Fruit fly (Drosophila melanogaster) whole organism, embryonic: ENCODE results near the gene mthl1.

Source experiments
- Ada2b ChIP-seq: fragments of 200-800 bp; sonication (Bioruptor generic); IDR thresholded peaks from 2 replicates; pipeline ENCODE4 v1.3.6; 2022; ENCODE audit warnings: missing biosample characterization, missing genetic modification characterization
- Atf-2 ChIP-seq: fragments of 200-800 bp; sonication (Bioruptor generic); optimal IDR thresholded peaks from 2 replicates; lab custom pipeline; 2016; ENCODE audit warnings: missing biosample characterization, missing genetic modification characterization
- Bdp1 ChIP-seq: fragments of 200-800 bp; sonication (Bioruptor generic); optimal IDR thresholded peaks from 3 replicates; lab custom pipeline; 2016; ENCODE audit warnings: missing biosample characterization, missing genetic modification characterization
- CG10267 ChIP-seq: fragments of 200-800 bp; sonication (Bioruptor generic); optimal IDR thresholded peaks from 2 replicates; lab custom pipeline; 2018; ENCODE audit warnings: missing biosample characterization, mild to moderate bottlenecking, missing genetic modification characterization, moderate library complexity
- CG12155 ChIP-seq: fragments of 200-800 bp; sonication (Bioruptor generic); optimal IDR thresholded peaks from 3 replicates; lab custom pipeline; 2016; ENCODE audit warnings: missing biosample characterization, missing genetic modification characterization
- CG12942 ChIP-seq: fragments of 200-800 bp; sonication (Bioruptor generic); optimal IDR thresholded peaks from 3 replicates; lab custom pipeline; 2016; ENCODE audit warnings: missing biosample characterization, missing genetic modification characterization
- CG13287 ChIP-seq: fragments of 200-800 bp; sonication (Bioruptor generic); IDR thresholded peaks from 2 replicates; pipeline ENCODE4 v1.3.6; 2022; ENCODE audit warnings: missing biosample characterization, missing genetic modification characterization; ENCODE audit not compliant: partially characterized antibody
- CG14710 ChIP-seq: fragments of 200-800 bp; sonication (Bioruptor generic); optimal IDR thresholded peaks from 3 replicates; lab custom pipeline; 2019; ENCODE audit warnings: missing biosample characterization, mild to moderate bottlenecking, missing genetic modification characterization, moderate library complexity
- CG1647 ChIP-seq: fragments of 200-800 bp; sonication (Bioruptor generic); optimal IDR thresholded peaks from 3 replicates; lab custom pipeline; 2016; ENCODE audit warnings: missing biosample characterization, missing genetic modification characterization
- CG17385 ChIP-seq: fragments of 200-800 bp; sonication (Bioruptor generic); optimal IDR thresholded peaks from 3 replicates; lab custom pipeline; 2018; ENCODE audit warnings: missing biosample characterization, mild to moderate bottlenecking, missing genetic modification characterization
- CG31441 ChIP-seq: fragments of 200-800 bp; sonication (Bioruptor generic); IDR thresholded peaks from 2 replicates; pipeline ENCODE4 v1.3.6; 2022; ENCODE audit warnings: missing biosample characterization, missing genetic modification characterization
- CG34376 ChIP-seq: fragments of 200-800 bp; sonication (Bioruptor generic); optimal IDR thresholded peaks from 2 replicates; lab custom pipeline; 2018; ENCODE audit warnings: missing biosample characterization, mild to moderate bottlenecking, missing genetic modification characterization
- CG6765 ChIP-seq: fragments of 200-800 bp; sonication (Bioruptor generic); optimal IDR thresholded peaks from 3 replicates; lab custom pipeline; 2017; ENCODE audit warnings: missing biosample characterization, mild to moderate bottlenecking, missing genetic modification characterization
- CG7271 ChIP-seq: fragments of 200-800 bp; sonication (Bioruptor generic); optimal IDR thresholded peaks from 2 replicates; lab custom pipeline; 2018; ENCODE audit warnings: missing biosample characterization, mild to moderate bottlenecking, missing genetic modification characterization, moderate library complexity
- CG8290 ChIP-seq, 3 experiments: fragments of 200-800 bp; sonication (Bioruptor generic); optimal IDR thresholded peaks; 2 replicates each; lab custom pipeline; 2016 to 2019; ENCODE audit warnings: missing biosample characterization in 3 of 3, missing genetic modification characterization in 3 of 3, mild to moderate bottlenecking in 2 of 3, moderate library complexity in 1 of 3
- CG9817 ChIP-seq: fragments of 200-800 bp; sonication (Bioruptor generic); optimal IDR thresholded peaks from 2 replicates; lab custom pipeline; 2018; ENCODE audit warnings: missing biosample characterization, mild to moderate bottlenecking, missing genetic modification characterization, moderate library complexity
- CHES-1-like ChIP-seq: fragments of 200-800 bp; sonication (Bioruptor generic); optimal IDR thresholded peaks from 2 replicates; lab custom pipeline; 2016; ENCODE audit warnings: missing biosample characterization, missing genetic modification characterization
- Dad ChIP-seq: fragments of 200-800 bp; sonication (Bioruptor generic); optimal IDR thresholded peaks from 3 replicates; lab custom pipeline; 2016; ENCODE audit warnings: missing biosample characterization, missing genetic modification characterization
- Doc3 ChIP-seq: fragments of 200-800 bp; sonication (Bioruptor generic); IDR thresholded peaks from 3 replicates; pipeline ENCODE4 v1.3.6; 2022; ENCODE audit warnings: missing biosample characterization, missing genetic modification characterization; ENCODE audit not compliant: partially characterized antibody
- Ets65A ChIP-seq: fragments of 200-800 bp; sonication (Bioruptor generic); peaks from one replicate; lab custom pipeline; 2016; ENCODE audit warnings: missing biosample characterization, missing genetic modification characterization
- Hr78 ChIP-seq, 2 experiments: fragments of 200-800 bp in 1 of 2; fragments of >200 bp in 1 of 2; sonication (Bioruptor generic) in 1 of 2; optimal IDR thresholded peaks; 2 replicates each; lab custom pipeline; 2017 to 2019; ENCODE audit warnings: missing biosample characterization in 2 of 2, missing genetic modification characterization in 2 of 2, mild to moderate bottlenecking in 1 of 2, moderate library complexity in 1 of 2
- Myb ChIP-seq: fragments of 200-800 bp; sonication (Bioruptor generic); optimal IDR thresholded peaks from 2 replicates; lab custom pipeline; 2016; ENCODE audit warnings: missing biosample characterization, missing genetic modification characterization
- Nf-YC ChIP-seq: fragments of 200-800 bp; optimal IDR thresholded peaks from 3 replicates; lab custom pipeline; 2019; ENCODE audit warnings: missing biosample characterization, mild to moderate bottlenecking, missing genetic modification characterization, moderate library complexity
- Optix ChIP-seq: fragments of 200-800 bp; sonication (Bioruptor generic); IDR thresholded peaks from 3 replicates; pipeline ENCODE4 v1.3.6; 2022; ENCODE audit warnings: missing biosample characterization, missing genetic modification characterization
- Pdp1 ChIP-seq, 2 experiments: fragments of 200-800 bp; sonication (Bioruptor generic); optimal IDR thresholded peaks; 3 replicates each; lab custom pipeline; 2016; ENCODE audit warnings: missing biosample characterization in 2 of 2, missing genetic modification characterization in 2 of 2, mild to moderate bottlenecking in 1 of 2, moderate library complexity in 1 of 2
- Side ChIP-seq: fragments of 200-800 bp; sonication (Bioruptor generic); optimal IDR thresholded peaks from 2 replicates; lab custom pipeline; 2016; ENCODE audit warnings: missing biosample characterization, missing genetic modification characterization
- Stat92E ChIP-seq, 3 experiments: fragments of >200 bp in 2 of 3; fragments of 200-800 bp in 1 of 3; sonication (Bioruptor generic) in 1 of 3; optimal IDR thresholded peaks; 2 replicates each; lab custom pipeline; 2017 to 2019; ENCODE audit warnings: missing biosample characterization in 3 of 3, missing genetic modification characterization in 3 of 3, mild to moderate bottlenecking in 1 of 3, moderate library complexity in 1 of 3
- Usf ChIP-seq: fragments of 200-800 bp; sonication (Bioruptor generic); optimal IDR thresholded peaks from 2 replicates; lab custom pipeline; 2017; ENCODE audit warnings: missing genotype, missing biosample characterization, missing genetic modification characterization
- ac ChIP-seq: fragments of 200-800 bp; sonication (Bioruptor generic); optimal IDR thresholded peaks from 3 replicates; lab custom pipeline; 2017; ENCODE audit warnings: missing biosample characterization, mild to moderate bottlenecking, missing genetic modification characterization
- ap ChIP-seq: fragments of 200-800 bp; sonication (Bioruptor generic); IDR thresholded peaks from 2 replicates; pipeline ENCODE4 v1.3.6; 2022; ENCODE audit warnings: missing biosample characterization, missing genetic modification characterization
- ato ChIP-seq: fragments of 200-800 bp; sonication (Bioruptor generic); IDR thresholded peaks from 2 replicates; pipeline ENCODE4 v1.3.6; 2022; ENCODE audit warnings: missing biosample characterization, missing genetic modification characterization; ENCODE audit not compliant: partially characterized antibody
- bowl ChIP-seq: fragments of 200-800 bp; sonication (Bioruptor generic); IDR thresholded peaks from 2 replicates; pipeline ENCODE4 v1.3.6; 2022; ENCODE audit warnings: missing biosample characterization, missing genetic modification characterization
- caup ChIP-seq: fragments of 200-800 bp; sonication (Bioruptor generic); optimal IDR thresholded peaks from 3 replicates; lab custom pipeline; 2017; ENCODE audit warnings: missing biosample characterization, mild to moderate bottlenecking, missing genetic modification characterization, moderate library complexity; ENCODE audit not compliant: severe bottlenecking
- dm ChIP-seq: fragments of 200-800 bp; sonication (Bioruptor generic); optimal IDR thresholded peaks from 3 replicates; lab custom pipeline; 2016; ENCODE audit warnings: missing biosample characterization, missing genetic modification characterization
- gro ChIP-seq: fragments of 200-800 bp; sonication (Bioruptor generic); optimal IDR thresholded peaks from 2 replicates; lab custom pipeline; 2016; ENCODE audit warnings: missing biosample characterization, missing genetic modification characterization
- hth ChIP-seq: fragments of >200 bp; optimal IDR thresholded peaks from 2 replicates; lab custom pipeline; 2017; ENCODE audit warnings: inconsistent platforms
- kah ChIP-seq: fragments of 200-800 bp; sonication (Bioruptor generic); optimal IDR thresholded peaks from 2 replicates; lab custom pipeline; 2018; ENCODE audit warnings: missing biosample characterization, mild to moderate bottlenecking, missing genetic modification characterization
- ken ChIP-seq: fragments of 200-800 bp; sonication (Bioruptor generic); IDR thresholded peaks from 3 replicates; pipeline ENCODE4 v1.3.6; 2022; ENCODE audit warnings: missing biosample characterization, missing genetic modification characterization
- kni ChIP-seq: fragments of 200-800 bp; sonication (Bioruptor generic); optimal IDR thresholded peaks from 3 replicates; lab custom pipeline; 2017; ENCODE audit warnings: mild to moderate bottlenecking, missing biosample characterization, missing genetic modification reagents, missing genetic modification characterization
- onecut ChIP-seq: fragments of 200-800 bp; sonication (Bioruptor generic); IDR thresholded peaks from 2 replicates; pipeline ENCODE4 v1.3.6; 2022; ENCODE audit warnings: missing biosample characterization, missing genetic modification characterization
- pum ChIP-seq: fragments of 200-800 bp; sonication (Bioruptor generic); optimal IDR thresholded peaks from 2 replicates; lab custom pipeline; 2016; ENCODE audit warnings: missing biosample characterization, missing genetic modification characterization
- scrt ChIP-seq: fragments of 200-800 bp; sonication (Bioruptor generic); optimal IDR thresholded peaks from 2 replicates; lab custom pipeline; 2018; ENCODE audit warnings: missing biosample characterization, mild to moderate bottlenecking, missing genetic modification characterization, moderate library complexity
- sqz ChIP-seq: fragments of 200-800 bp; sonication (Bioruptor generic); optimal IDR thresholded peaks from 3 replicates; lab custom pipeline; 2018; ENCODE audit warnings: missing biosample characterization, mild to moderate bottlenecking, missing genetic modification characterization
- sug ChIP-seq: fragments of 200-800 bp; optimal IDR thresholded peaks from 2 replicates; lab custom pipeline; 2019; ENCODE audit warnings: missing biosample characterization, mild to moderate bottlenecking, missing genetic modification characterization, moderate library complexity
- tin ChIP-seq: fragments of 200-800 bp; sonication (Bioruptor generic); optimal IDR thresholded peaks from 3 replicates; lab custom pipeline; 2016; ENCODE audit warnings: missing biosample characterization, missing genetic modification characterization
- tll ChIP-seq, 2 experiments: fragments of 200-800 bp in 1 of 2; fragments of >200 bp in 1 of 2; sonication (Bioruptor generic) in 1 of 2; optimal IDR thresholded peaks; 2 replicates each; lab custom pipeline; 2017 to 2019; ENCODE audit warnings: missing biosample characterization in 2 of 2, missing genetic modification characterization in 2 of 2, mild to moderate bottlenecking in 1 of 2, moderate library complexity in 1 of 2
- tup ChIP-seq: fragments of 200-800 bp; sonication (Bioruptor generic); optimal IDR thresholded peaks from 2 replicates; lab custom pipeline; 2016; ENCODE audit warnings: missing biosample characterization, mild to moderate bottlenecking, missing genetic modification characterization, moderate library complexity
- vfl ChIP-seq: fragments of 200-800 bp; sonication (Bioruptor generic); optimal IDR thresholded peaks from 2 replicates; lab custom pipeline; 2016; ENCODE audit warnings: missing biosample characterization, missing genetic modification characterization
- wdn ChIP-seq: fragments of 200-800 bp; sonication (Bioruptor generic); IDR thresholded peaks from 2 replicates; pipeline ENCODE4 v1.3.6; 2022; ENCODE audit warnings: missing biosample characterization, missing genetic modification characterization
- zf30C ChIP-seq: fragments of 200-800 bp; sonication (Bioruptor generic); optimal IDR thresholded peaks from 3 replicates; lab custom pipeline; 2018; ENCODE audit warnings: missing biosample characterization, mild to moderate bottlenecking, missing genetic modification characterization

mthl1 gene

dm6 chrX:16610601-16611058 lies 30.1 kb upstream of the mthl1 start, which contains the start of gene mbt (continued):
- TF ChIP-seq CG12155 (GFP tag; lab: Kevin White, UChicago) (peak; percentile 21), scrt (no peak), Side (GFP tag; lab: Kevin White, UChicago) (peak; percentile 41), CG10267 (tag; lab: Kevin White, UChicago) (peak; percentile 43), sug (peak; percentile 16), sqz (GFP tag; lab: Kevin White, UChicago) (peak; percentile 53), CHES-1-like (GFP tag; lab: Kevin White, UChicago) (peak; percentile 72), hth (lab: Kevin White, UChicago) (no peak), Pdp1 (GFP tag; optimal IDR thresholded peaks at IDR 0.05; lab: Kevin White, UChicago) (peak in 1 of 2 experiments; percentile 7), CG6765 (GFP tag; lab: Kevin White, UChicago) (no peak), kah (GFP tag; lab: Kevin White, UChicago) (no peak), Myb (peak; percentile 94), Hr78 (GFP tag; optimal IDR thresholded peaks at IDR 0.05; lab: Kevin White, UChicago) (no peak), CG31441 (GFP tag; lab: Robert Waterston, UW) (no peak), gro (GFP tag; lab: Kevin White, UChicago) (peak; percentile 36), Stat92E (GFP tag; optimal IDR thresholded peaks at IDR 0.05; lab: Kevin White, UChicago) (peak in 1 of 3 experiments; percentile 42), Optix (GFP tag; lab: Robert Waterston, UW) (no peak), ac (GFP tag; lab: Kevin White, UChicago) (no peak), CG12942 (GFP tag; lab: Kevin White, UChicago) (no peak), CG1647 (GFP tag; lab: Kevin White, UChicago) (no peak), vfl (no peak), wdn (GFP tag; lab: Robert Waterston, UW) (no peak), onecut (GFP tag; lab: Robert Waterston, UW) (no peak; the same call in 1 of the 2 replicates), ato (peak; percentile 83), ap (no peak), zf30C (no peak), Usf (GFP tag; lab: Kevin White, UChicago) (no peak), caup (no peak), CG17385 (peak; percentile 14), ken (GFP tag; lab: Robert Waterston, UW) (0 out of 3 replicates have a peak, but pooled peaks have one; percentile 16), Dad (no peak), tin (no peak), CG34376 (GFP tag; lab: Kevin White, UChicago) (peak; percentile 62), CG7271 (peak; percentile 8), kni (GFP tag; lab: Kevin White, UChicago) (no peak), Doc3 (peak; percentile 88), CG13287 (GFP tag; lab: Robert Waterston, UW) (peak; percentile 92), bowl (GFP tag; lab: Robert Waterston, UW) (no peak), Ets65A (GFP tag; lab: Kevin White, UChicago) (peak; percentile 35), Bdp1 (GFP tag; lab: Kevin White, UChicago) (no peak), pum (GFP tag; lab: Kevin White, UChicago) (no peak), CG9817 (tag; lab: Kevin White, UChicago) (no peak), tup (GFP tag; lab: Kevin White, UChicago) (no peak), tll (GFP tag; optimal IDR thresholded peaks at IDR 0.05; lab: Kevin White, UChicago) (no peak), Ada2b (GFP tag; lab: Robert Waterston, UW) (no peak), dm (GFP tag; lab: Kevin White, UChicago) (peak; percentile 6), CG8290 (GFP tag; optimal IDR thresholded peaks at IDR 0.05; lab: Kevin White, UChicago) (no peak), CG8290 (tag; optimal IDR thresholded peaks at IDR 0.05; lab: Kevin White, UChicago) (no peak), Nf-YC (tag; lab: Kevin White, UChicago) (peak; percentile 45), Atf-2 (GFP tag; lab: Kevin White, UChicago) (no peak), CG14710 (tag; lab: Kevin White, UChicago) (peak; percentile 67)
